Worm (Caenorhabditis elegans): ENCODE results near the gene C35A11.3.

ce11 chrV:5336884-5337283 is 35.3 kb upstream of the C35A11.3 start, which contains the start of gene srg-29:
- TF ChIP-seq zag-1 (tag; optimal IDR thresholded peaks at IDR 0.05) (no peak), mdl-1 (tag; optimal IDR thresholded peaks at IDR 0.05) (no peak), lsy-2 (tag; optimal IDR thresholded peaks at IDR 0.05) (no peak), R02D3.7 (tag; optimal IDR thresholded peaks at IDR 0.05) (no peak), snpc-4 (tag; optimal IDR thresholded peaks at IDR 0.05) (no peak), ztf-4 (tag; optimal IDR thresholded peaks at IDR 0.05) (no peak), unc-62 (GFP tag; optimal IDR thresholded peaks at IDR 0.05) (no peak), fos-1 (tag; optimal IDR thresholded peaks at IDR 0.05) (no peak), nhr-77 (tag; optimal IDR thresholded peaks at IDR 0.05) (no peak), aly-2 (tag; optimal IDR thresholded peaks at IDR 0.05) (no peak)

Data from whole organism, L2 larva.